Fruit fly (Drosophila melanogaster): ENCODE data around the gene RunxA.

Gene RunxA

dm6 chrX:20643964-20644363 is 20.4 kb upstream of the RunxA start (continued):
- TF ChIP-seq kah (GFP tag; optimal IDR thresholded peaks at IDR 0.05) (no peak), NC2α (GFP tag; optimal IDR thresholded peaks at IDR 0.05) (no peak), CG10267 (tag; optimal IDR thresholded peaks at IDR 0.05) (peak; percentile 30), ham (GFP tag; IDR thresholded peaks at IDR 0.05) (no peak), exex (tag; optimal IDR thresholded peaks at IDR 0.05) (no peak), CG6654 (GFP tag; optimal IDR thresholded peaks at IDR 0.05) (peak; percentile 0), D19A (tag; optimal IDR thresholded peaks at IDR 0.05) (peak; percentile 99), zfh1 (GFP tag; IDR thresholded peaks at IDR 0.05) (0 out of 3 replicates have a peak, but pooled peaks have one; percentile 8), BEAF-32 (GFP tag; optimal IDR thresholded peaks at IDR 0.05) (no peak), hkb (optimal IDR thresholded peaks at IDR 0.05) (no peak), hkb (GFP tag; IDR thresholded peaks at IDR 0.05) (0 out of 2 replicates have a peak, but pooled peaks have one; percentile 23), slp2 (GFP tag; optimal IDR thresholded peaks at IDR 0.05) (no peak), CG18599 (GFP tag; optimal IDR thresholded peaks at IDR 0.05) (peak; percentile 16), Hey (tag; optimal IDR thresholded peaks at IDR 0.05) (no peak), lola (GFP tag; optimal IDR thresholded peaks at IDR 0.05) (peak in 1 of 3 experiments; percentile 71), lab (GFP tag; optimal IDR thresholded peaks at IDR 0.05) (no peak), CG4730 (GFP tag; IDR thresholded peaks at IDR 0.05) (no peak), btn (GFP tag; optimal IDR thresholded peaks at IDR 0.05) (peak; percentile 16)

DNA sequence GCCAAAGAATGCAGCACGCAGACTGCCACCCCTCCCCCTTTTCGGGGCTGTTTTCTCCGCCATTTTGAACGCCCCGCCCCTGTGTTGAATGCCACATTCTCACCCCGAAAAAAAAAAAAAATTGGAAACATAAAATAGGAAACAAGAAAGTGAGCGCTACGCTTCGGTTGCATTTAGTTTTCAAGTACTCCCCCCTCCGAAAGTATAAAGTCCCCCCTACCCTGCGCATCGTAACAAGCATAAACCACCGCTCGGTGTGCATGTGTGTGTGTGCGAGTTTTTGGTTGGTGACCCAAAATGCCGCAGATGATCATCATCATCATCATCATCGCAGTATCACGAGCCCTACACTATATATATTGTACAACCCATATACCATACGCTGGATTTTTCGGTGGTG is 19.8 kb upstream of the RunxA start:
- TF ChIP-seq ERR (GFP tag; optimal IDR thresholded peaks at IDR 0.05) (no peak), run (tag; optimal IDR thresholded peaks at IDR 0.05) (peak; percentile 56), phol (tag; optimal IDR thresholded peaks at IDR 0.05) (peak; percentile 8), Nf-YB (GFP tag; optimal IDR thresholded peaks at IDR 0.05) (peak; percentile 92), CG32772 (GFP tag; IDR thresholded peaks at IDR 0.05) (peak; percentile 31; the same call in 1 of the 2 replicates), sqz (GFP tag; optimal IDR thresholded peaks at IDR 0.05) (peak; percentile 73), CG17359 (tag; optimal IDR thresholded peaks at IDR 0.05) (peak; percentile 27), Nf-YC (tag; optimal IDR thresholded peaks at IDR 0.05) (peak; percentile 82), CG8944 (GFP tag; optimal IDR thresholded peaks at IDR 0.05) (no peak), cg (GFP tag; optimal IDR thresholded peaks at IDR 0.05) (peak; percentile 62), CG1024 (GFP tag; IDR thresholded peaks at IDR 0.05) (no peak), crol (GFP tag; IDR thresholded peaks at IDR 0.05) (peak; percentile 79), pros (GFP tag; optimal IDR thresholded peaks at IDR 0.05) (peak; percentile 57)

DNA sequence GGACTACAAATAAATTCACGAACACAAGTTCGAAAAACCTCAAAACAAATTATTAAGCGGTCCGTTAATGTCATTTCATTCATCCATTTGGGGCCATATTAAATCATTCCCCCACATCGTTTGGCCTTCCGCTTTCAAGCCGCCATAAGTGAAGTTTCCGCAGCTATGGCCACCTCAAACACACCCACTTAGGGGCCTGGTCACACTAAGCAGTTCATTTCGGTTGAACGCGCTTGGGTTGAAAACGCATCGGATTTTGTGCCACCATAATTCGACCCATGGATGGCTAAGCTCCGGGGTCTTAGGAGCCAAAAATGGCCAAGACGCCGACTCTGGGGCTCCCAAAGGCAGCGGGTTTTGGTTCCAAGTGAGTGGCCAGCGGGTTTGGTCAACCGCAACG is 14.5 kb upstream of the RunxA start:
- TF ChIP-seq pita (GFP tag; optimal IDR thresholded peaks at IDR 0.05) (no peak), CG18476 (GFP tag; optimal IDR thresholded peaks at IDR 0.05) (no peak), CG17802 (tag; optimal IDR thresholded peaks at IDR 0.05) (peak; percentile 51), stwl (tag; optimal IDR thresholded peaks at IDR 0.05) (peak; percentile 93)

DNA sequence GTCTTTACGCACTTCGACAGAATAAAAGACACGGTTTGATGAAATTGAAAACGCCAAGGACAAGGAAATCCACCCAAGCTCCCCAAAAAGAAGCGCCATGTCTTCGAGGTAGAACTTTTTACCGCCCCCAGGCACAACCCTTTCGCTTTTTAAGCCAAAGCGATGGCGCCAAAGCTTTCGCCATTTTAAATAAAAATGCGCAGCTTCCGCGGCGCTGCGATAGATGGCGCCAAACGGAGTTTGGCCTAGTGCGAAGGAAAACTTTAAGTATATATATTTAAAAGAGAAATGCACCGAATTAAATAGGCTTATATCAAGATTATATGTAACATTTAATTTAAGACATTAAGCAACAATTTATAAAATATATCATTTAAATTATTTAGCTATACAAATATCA is 13.2 kb upstream of the RunxA start:
- TF ChIP-seq E2f2 (GFP tag; IDR thresholded peaks at IDR 0.05) (peak; percentile 44; the same call in 1 of the 2 replicates), amos (GFP tag; IDR thresholded peaks at IDR 0.05; ENCODE audit: partially characterized antibody) (no peak), CG17802 (tag; optimal IDR thresholded peaks at IDR 0.05) (no peak), CTCF (GFP tag; optimal IDR thresholded peaks at IDR 0.05) (peak; percentile 89), Dp (GFP tag; optimal IDR thresholded peaks at IDR 0.05) (peak; percentile 23)

Measured in whole organism, embryonic.